Worm (Caenorhabditis elegans) whole organism, midembryonic: ENCODE data around the gene tbx-32.

Experiments used
- flt-1 ChIP-seq: fragments of 200-800 bp; sonication (Bioruptor generic); IDR thresholded peaks from 2 replicates; pipeline ENCODE4 v1.3.6; 2022; ENCODE audit warnings: missing genetic modification characterization, missing compliant biosample characterization
- klf-2 ChIP-seq: fragments of 200-800 bp; sonication (Bioruptor generic); conservative IDR thresholded peaks from 2 replicates; pipeline ENCODE4 v1.3.6; 2022; ENCODE audit warnings: missing genetic modification reagents, missing genetic modification characterization, missing compliant biosample characterization
- ref-1 ChIP-seq: fragments of 200-800 bp; sonication (Bioruptor generic); conservative IDR thresholded peaks from 2 replicates; pipeline ENCODE4 v1.3.6; 2022; ENCODE audit warnings: missing genetic modification reagents, missing genetic modification characterization, missing compliant biosample characterization
- ztf-29 ChIP-seq: fragments of 200-800 bp; sonication (Bioruptor generic); IDR thresholded peaks from 2 replicates; pipeline ENCODE4 v1.3.6; 2022; ENCODE audit warnings: missing genetic modification reagents, missing genetic modification characterization, missing compliant biosample characterization

- TF ChIP-seq ref-1 (GFP tag; lab: Robert Waterston, UW) (no peak), ztf-29 (no peak), klf-2 (no peak), flt-1 (GFP tag; lab: Robert Waterston, UW) (no peak)
Observed at ce11 chrX:1643442-1644096, 11.7 kb upstream of the tbx-32 start.
